Fruit fly (Drosophila melanogaster) whole organism, adult: ENCODE data around the gene CG1703.
A peak's percentile ranks its signal among the peaks of the same experiment; 100 is the strongest.
"Not testable (repeated sequence)": the region's sequence is repeated elsewhere in the genome, so short reads cannot be mapped to it uniquely, and the experiment has no call there.

Experiments used
- CG11617 ChIP-seq: fragments of 200-800 bp; sonication (Bioruptor generic); optimal IDR thresholded peaks from 2 replicates; lab custom pipeline; 2017; ENCODE audit warnings: mild to moderate bottlenecking, missing biosample characterization, missing genetic modification reagents, missing genetic modification characterization
- CG12768 ChIP-seq: fragments of 200-800 bp; sonication (Bioruptor generic); optimal IDR thresholded peaks from 2 replicates; lab custom pipeline; 2017; ENCODE audit warnings: missing biosample characterization, missing genetic modification characterization, mild to moderate bottlenecking, moderate library complexity, missing genetic modification reagents
- CG14711 ChIP-seq: fragments of 200-800 bp; sonication (Bioruptor generic); optimal IDR thresholded peaks from 2 replicates; lab custom pipeline; 2018; ENCODE audit warnings: missing biosample characterization, mild to moderate bottlenecking, missing genetic modification characterization, moderate library complexity
- CG1620 ChIP-seq: fragments of 200-800 bp; sonication (Bioruptor generic); optimal IDR thresholded peaks from 2 replicates; lab custom pipeline; 2016; ENCODE audit warnings: missing biosample characterization, missing genetic modification characterization
- CG33017 ChIP-seq: fragments of 200-800 bp; sonication (Bioruptor generic); optimal IDR thresholded peaks from 2 replicates; lab custom pipeline; 2018; ENCODE audit warnings: missing biosample characterization, mild to moderate bottlenecking, missing genetic modification characterization, moderate library complexity
- CG5204 ChIP-seq: fragments of 200-800 bp; sonication (Bioruptor generic); optimal IDR thresholded peaks from 2 replicates; lab custom pipeline; 2016; ENCODE audit warnings: missing biosample characterization, missing genetic modification characterization
- CG7045 ChIP-seq: fragments of 200-800 bp; sonication (Bioruptor generic); optimal IDR thresholded peaks from 2 replicates; lab custom pipeline; 2017; ENCODE audit warnings: missing biosample characterization, mild to moderate bottlenecking, missing genetic modification characterization
- CG7101 ChIP-seq: fragments of 200-800 bp; sonication (Bioruptor generic); optimal IDR thresholded peaks from 2 replicates; lab custom pipeline; 2018; ENCODE audit warnings: missing biosample characterization, mild to moderate bottlenecking, missing genetic modification characterization, moderate library complexity
- Clk ChIP-seq: fragments of 200-800 bp; sonication (Bioruptor generic); optimal IDR thresholded peaks from 2 replicates; lab custom pipeline; 2017; ENCODE audit warnings: missing biosample characterization, missing genetic modification characterization
- Crg-1 ChIP-seq: fragments of 200-800 bp; sonication (Bioruptor generic); optimal IDR thresholded peaks from 2 replicates; lab custom pipeline; 2016; ENCODE audit warnings: missing biosample characterization, missing genetic modification characterization
- Hr96 ChIP-seq: fragments of 200-800 bp; sonication (Bioruptor generic); optimal IDR thresholded peaks from 2 replicates; lab custom pipeline; 2016; ENCODE audit warnings: missing biosample characterization, missing genetic modification characterization
- Mnt ChIP-seq: fragments of 200-800 bp; sonication (Bioruptor generic); optimal IDR thresholded peaks from 2 replicates; lab custom pipeline; 2016; ENCODE audit warnings: missing biosample characterization, mild to moderate bottlenecking, missing genetic modification characterization
- bab1 ChIP-seq: fragments of 200-800 bp; sonication (Bioruptor generic); optimal IDR thresholded peaks from 3 replicates; lab custom pipeline; 2019; ENCODE audit warnings: missing biosample characterization, mild to moderate bottlenecking, missing genetic modification characterization, moderate library complexity
- cic ChIP-seq: fragments of 200-800 bp; sonication (Bioruptor generic); optimal IDR thresholded peaks from 2 replicates; lab custom pipeline; 2017; ENCODE audit warnings: missing biosample characterization, mild to moderate bottlenecking, missing genetic modification characterization, moderate library complexity
- cnc ChIP-seq, 2 experiments: fragments of >200 bp; optimal IDR thresholded peaks; 2 replicates each; lab custom pipeline; 2017
- kay ChIP-seq: fragments of 200-800 bp; sonication (Bioruptor generic); peaks from one replicate; lab custom pipeline; 2016; ENCODE audit warnings: missing biosample characterization, missing genetic modification characterization, borderline replicate concordance
- ovo ChIP-seq: fragments of 200-800 bp; sonication (Bioruptor generic); optimal IDR thresholded peaks from 2 replicates; lab custom pipeline; 2016; ENCODE audit warnings: missing biosample characterization, missing genetic modification characterization
- pad ChIP-seq: fragments of 200-800 bp; sonication (Bioruptor generic); optimal IDR thresholded peaks from 3 replicates; lab custom pipeline; 2017; ENCODE audit warnings: missing biosample characterization, missing genetic modification characterization, mild to moderate bottlenecking, moderate library complexity, missing genetic modification reagents
- tj ChIP-seq: fragments of 200-800 bp; sonication (Bioruptor generic); optimal IDR thresholded peaks from 3 replicates; lab custom pipeline; 2017; ENCODE audit warnings: missing biosample characterization, mild to moderate bottlenecking, missing genetic modification characterization, moderate library complexity
- toe ChIP-seq: fragments of 200-800 bp; sonication (Bioruptor generic); optimal IDR thresholded peaks from 2 replicates; lab custom pipeline; 2016; ENCODE audit warnings: missing biosample characterization, missing genetic modification characterization

Gene CG1703

DNA sequence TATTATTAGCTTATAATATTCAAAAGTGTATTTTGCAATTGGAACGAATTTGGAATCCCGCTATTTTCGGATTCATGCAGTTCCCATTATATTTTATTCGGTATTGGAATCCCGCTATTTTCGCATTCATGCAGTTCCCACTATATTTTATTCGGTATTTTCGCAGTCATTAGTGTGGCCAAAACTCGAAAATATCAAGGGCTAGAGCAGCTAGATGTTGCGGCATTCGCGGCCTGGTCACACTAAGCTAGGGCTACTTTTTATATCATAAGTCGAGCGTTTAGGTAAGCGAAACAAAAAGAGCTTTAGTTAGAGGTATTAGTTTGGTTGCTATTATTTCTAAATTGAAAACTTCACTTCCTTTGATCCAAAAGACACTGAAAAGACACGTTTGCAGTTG is 32.9 kb upstream of the CG1703 start:
- no peak for TF ChIP-seq CG12768 (GFP tag; lab: Kevin White, UChicago)
- TF ChIP-seq CG14711 (tag; lab: Kevin White, UChicago), result no peak
- no peak for TF ChIP-seq CG7101 (tag; lab: Kevin White, UChicago)
- TF ChIP-seq tj (GFP tag; lab: Kevin White, UChicago), result no peak
- no peak for TF ChIP-seq CG7045
- no peak for TF ChIP-seq bab1
- no peak for TF ChIP-seq cnc (optimal IDR thresholded peaks at IDR 0.05; lab: Kevin White, UChicago)
- TF ChIP-seq Hr96 (GFP tag; lab: Kevin White, UChicago), result no peak
- no peak for TF ChIP-seq ovo (GFP tag; lab: Kevin White, UChicago)

DNA sequence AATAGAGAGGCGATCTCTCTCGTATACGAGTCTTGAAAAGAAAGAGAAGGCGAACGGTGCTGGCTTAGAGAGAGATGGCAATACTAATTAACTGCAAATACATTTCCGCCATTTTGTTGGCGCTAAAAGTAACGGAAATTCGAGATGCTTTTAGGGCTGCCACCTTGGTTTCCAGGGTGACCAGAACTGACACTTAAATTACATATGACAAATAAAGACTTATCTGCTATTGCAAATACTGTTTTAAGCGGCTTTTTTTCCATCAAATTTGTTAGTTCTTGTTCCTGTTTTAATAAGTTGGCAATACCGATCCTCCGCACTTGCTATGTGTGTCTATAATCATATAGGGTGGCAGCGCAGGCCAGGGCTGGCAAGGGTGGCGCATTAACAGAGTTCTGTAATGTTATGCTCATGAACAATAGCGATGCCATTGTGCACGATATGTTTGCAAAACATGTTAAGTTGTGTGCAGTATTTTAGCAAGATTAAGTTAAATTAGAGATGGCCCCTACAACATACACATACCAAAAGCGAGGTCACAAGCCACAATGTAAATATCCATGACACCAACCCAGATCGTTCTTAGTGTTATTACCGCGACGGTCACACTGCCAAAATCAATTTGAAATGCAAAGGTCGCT is 31.4 kb upstream of the CG1703 start, which contains the start of gene nod:
Gene nod, plus strand, starts transcription at position 573 of the 641 bp plus-strand sequence.
- TF ChIP-seq CG7101 (tag; lab: Kevin White, UChicago) (peak; percentile 59), kay (GFP tag; lab: Kevin White, UChicago) (no peak), CG12768 (GFP tag; lab: Kevin White, UChicago) (no peak), ovo (GFP tag; lab: Kevin White, UChicago) (peak; percentile 22), Hr96 (GFP tag; lab: Kevin White, UChicago) (no peak), CG14711 (tag; lab: Kevin White, UChicago) (peak; percentile 45), tj (GFP tag; lab: Kevin White, UChicago) (peak; percentile 32), Clk (GFP tag; lab: Kevin White, UChicago) (no peak), CG7045 (no peak), CG33017 (tag; lab: Kevin White, UChicago) (no peak), CG5204 (GFP tag; lab: Kevin White, UChicago) (no peak), CG11617 (GFP tag; lab: Kevin White, UChicago) (peak; percentile 58), bab1 (peak; percentile 63), toe (GFP tag; lab: Kevin White, UChicago) (no peak), Crg-1 (GFP tag; lab: Kevin White, UChicago) (peak; percentile 31), pad (GFP tag; lab: Kevin White, UChicago) (peak; percentile 15), Mnt (peak; percentile 25), cic (GFP tag; lab: Kevin White, UChicago) (no peak), cnc (optimal IDR thresholded peaks at IDR 0.05; lab: Kevin White, UChicago) (no peak), CG1620 (GFP tag; lab: Kevin White, UChicago) (peak; percentile 12)

DNA sequence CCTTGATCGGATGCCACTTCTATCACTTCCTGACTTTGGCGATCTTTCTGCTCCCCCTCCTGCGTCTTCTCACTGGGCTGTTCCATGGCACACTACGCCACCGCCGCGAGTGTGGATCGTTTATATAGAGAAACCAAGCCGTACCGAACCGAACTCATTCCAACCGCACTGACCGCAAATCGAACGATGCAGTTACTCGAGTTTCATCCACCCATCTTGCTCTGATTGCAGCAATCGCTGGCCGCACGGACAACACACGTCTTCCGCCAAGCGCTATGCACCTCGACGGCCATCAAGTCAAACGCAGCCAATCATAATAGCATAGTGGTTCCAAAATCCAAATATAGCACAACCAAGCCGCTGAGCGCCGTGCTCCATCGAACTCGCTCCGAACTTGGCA is 27.7 kb upstream of the CG1703 start, which contains the start of gene pkm:
Gene pkm, minus strand, starts transcription at position 101 of the 400 bp plus-strand sequence.
- TF ChIP-seq CG12768 (GFP tag; lab: Kevin White, UChicago) (no peak), Hr96 (GFP tag; lab: Kevin White, UChicago) (no peak), CG11617 (GFP tag; lab: Kevin White, UChicago) (no peak), Mnt (no peak), bab1 (no peak), cic (GFP tag; lab: Kevin White, UChicago) (no peak), kay (GFP tag; lab: Kevin White, UChicago) (no peak), Clk (GFP tag; lab: Kevin White, UChicago) (no peak), CG14711 (tag; lab: Kevin White, UChicago) (no peak), tj (GFP tag; lab: Kevin White, UChicago) (no peak), CG5204 (GFP tag; lab: Kevin White, UChicago) (no peak)

DNA sequence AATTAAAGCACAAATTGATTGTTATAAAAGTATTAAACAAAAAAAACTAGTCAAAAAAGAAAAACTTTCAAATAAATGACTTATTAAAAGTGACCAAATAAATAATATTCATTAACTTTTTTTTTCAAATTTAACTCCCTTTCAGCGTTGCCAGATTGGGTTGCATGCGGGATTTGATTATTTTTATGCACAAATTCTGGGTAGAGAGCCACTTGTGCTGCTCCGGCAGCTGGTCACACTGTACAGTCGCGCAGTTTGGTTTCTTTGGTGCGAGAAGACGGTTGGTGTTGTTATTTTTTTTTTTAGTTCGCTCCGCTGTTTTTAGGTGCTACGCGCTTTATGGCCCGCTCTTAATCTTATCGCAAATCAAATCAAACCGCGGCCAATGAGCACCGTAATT is 12.1 kb upstream of the CG1703 start, which contains the start of gene rho-4:
Gene rho-4, plus strand, starts transcription at position 250 of the 400 bp plus-strand sequence.
- TF ChIP-seq Mnt; toe (GFP tag; lab: Kevin White, UChicago); CG33017 (tag; lab: Kevin White, UChicago): not testable (repeated sequence)

DNA sequence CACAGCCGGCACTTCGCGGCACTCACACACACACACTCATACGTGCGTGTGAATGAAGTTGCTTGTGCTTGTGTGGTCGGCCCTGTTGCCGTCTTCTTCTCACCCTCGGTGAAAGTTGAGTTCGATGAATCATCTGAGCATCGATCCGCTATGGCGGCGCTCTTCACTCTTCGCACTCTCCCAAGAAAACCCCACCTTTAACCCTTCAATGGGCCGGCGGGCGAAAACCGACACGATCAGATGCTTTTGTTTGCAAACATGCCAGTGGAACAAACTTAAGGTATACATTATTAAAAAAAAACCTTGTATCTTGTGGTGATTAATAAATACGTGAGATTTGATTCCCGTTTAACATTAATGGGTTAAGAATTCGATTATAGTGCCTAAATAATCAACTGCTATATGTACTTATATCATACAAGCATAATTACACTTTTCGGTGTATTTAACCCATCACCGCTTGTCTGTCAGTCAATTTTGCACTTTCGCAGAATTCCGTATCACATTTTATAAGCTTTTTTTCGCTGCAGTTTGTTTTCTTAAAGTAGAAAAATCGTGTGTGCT is 10.8 kb upstream of the CG1703 start:
- no peak for TF ChIP-seq CG11617 (GFP tag; lab: Kevin White, UChicago)
- peak; percentile 98 for TF ChIP-seq tj (GFP tag; lab: Kevin White, UChicago)
- TF ChIP-seq Crg-1 (GFP tag; lab: Kevin White, UChicago), result no peak
- no peak for TF ChIP-seq cic (GFP tag; lab: Kevin White, UChicago)
- peak; percentile 84 for TF ChIP-seq pad (GFP tag; lab: Kevin White, UChicago)
- TF ChIP-seq bab1, result peak; percentile 31

DNA sequence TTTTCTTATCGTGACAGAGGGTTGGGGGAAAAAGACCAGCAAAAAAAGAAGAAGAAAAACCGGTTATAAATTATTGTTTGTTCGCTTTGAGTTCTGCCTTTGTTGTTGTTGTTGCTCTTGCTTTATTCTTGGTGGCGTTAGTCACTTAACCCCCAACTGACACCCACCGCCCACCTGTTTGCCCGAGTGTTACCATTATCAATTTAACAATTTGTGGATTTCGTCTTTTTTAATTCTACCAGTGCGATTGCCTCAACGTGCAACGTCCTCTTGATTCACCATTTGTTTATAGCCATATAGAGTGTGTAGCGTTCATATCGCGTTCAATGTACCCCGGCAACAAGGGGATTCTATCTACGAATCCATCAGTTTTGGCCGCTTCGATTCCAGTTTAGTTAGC is 10.3 kb upstream of the CG1703 start:
- peak; percentile 41 for TF ChIP-seq tj (GFP tag; lab: Kevin White, UChicago)
- TF ChIP-seq CG11617 (GFP tag; lab: Kevin White, UChicago), result no peak
- peak; percentile 56 for TF ChIP-seq kay (GFP tag; lab: Kevin White, UChicago)

DNA sequence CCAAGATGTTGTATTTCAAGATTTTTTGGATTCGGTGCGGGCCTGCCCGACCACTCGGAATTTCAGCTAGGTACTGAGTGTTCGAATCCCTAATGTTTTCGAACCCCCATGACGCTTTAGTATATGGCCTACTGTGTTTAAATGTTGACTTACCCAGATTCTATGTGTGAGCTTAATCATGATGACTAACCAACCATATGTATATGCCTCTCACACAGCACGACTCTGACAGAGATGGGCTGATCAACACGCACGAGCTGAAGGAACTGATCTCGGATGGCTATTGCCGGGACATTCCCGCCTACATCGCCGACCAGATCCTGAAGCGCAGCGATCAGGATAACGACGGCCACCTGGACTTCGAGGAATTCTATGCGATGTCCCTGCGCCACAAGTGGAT is 7.6 kb upstream of the CG1703 start, which contains the start of gene CG2533:
Gene CG2533, minus strand, starts transcription at position 101 of the 400 bp plus-strand sequence.
- TF ChIP-seq CG7101 (tag; lab: Kevin White, UChicago) (no peak), Clk (GFP tag; lab: Kevin White, UChicago) (no peak), Hr96 (GFP tag; lab: Kevin White, UChicago) (no peak), CG7045 (no peak), cnc (optimal IDR thresholded peaks at IDR 0.05; lab: Kevin White, UChicago) (no peak), CG11617 (GFP tag; lab: Kevin White, UChicago) (no peak), tj (GFP tag; lab: Kevin White, UChicago) (no peak)
